Fruit fly (Drosophila melanogaster): Measurements from ENCODE around the gene CG12479.

DNA sequence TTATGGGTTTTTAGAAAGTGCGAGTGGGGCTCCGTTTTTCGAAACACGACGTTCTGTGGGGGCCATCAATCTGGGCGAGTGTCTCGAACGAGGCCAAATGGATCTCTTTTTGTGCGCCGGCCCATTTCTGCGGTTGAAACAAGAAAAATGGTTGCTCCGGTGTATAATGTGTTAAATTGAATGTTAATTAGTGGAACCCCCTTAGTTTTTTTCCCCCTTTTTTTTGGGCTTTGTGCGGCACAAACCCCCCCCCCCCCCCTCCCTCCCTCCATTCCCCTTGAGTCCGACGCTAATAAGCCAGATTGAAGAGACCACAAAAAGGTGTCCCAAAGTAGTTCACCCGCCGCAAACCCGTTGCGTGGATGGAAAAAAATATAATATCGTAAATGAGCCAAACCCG lies 21.8 kb upstream of the CG12479 start:
- no peak for TF ChIP-seq CG14655 (GFP tag; optimal IDR thresholded peaks at IDR 0.05)
- no peak for TF ChIP-seq EcR (GFP tag; optimal IDR thresholded peaks at IDR 0.05)
- TF ChIP-seq CG4496 (GFP tag; IDR thresholded peaks at IDR 0.05) = no peak
- TF ChIP-seq Snoo (tag; optimal IDR thresholded peaks at IDR 0.05) = no peak
- no peak for TF ChIP-seq CG13204 (GFP tag; optimal IDR thresholded peaks at IDR 0.05)
- no peak for TF ChIP-seq CG17806 (tag; optimal IDR thresholded peaks at IDR 0.05)
- TF ChIP-seq CG34367 (tag; optimal IDR thresholded peaks at IDR 0.05) = no peak
- no peak for TF ChIP-seq CG15710 (tag; optimal IDR thresholded peaks at IDR 0.05)
- TF ChIP-seq Ets98B (GFP tag; IDR thresholded peaks at IDR 0.05) = no peak
- no peak for TF ChIP-seq Pif1A (GFP tag; optimal IDR thresholded peaks at IDR 0.05)
- TF ChIP-seq fd96Ca (GFP tag; IDR thresholded peaks at IDR 0.05) = no peak
- no peak for TF ChIP-seq gl (tag; optimal IDR thresholded peaks at IDR 0.05)
- no peak for TF ChIP-seq Pif1B (GFP tag; optimal IDR thresholded peaks at IDR 0.05)

Measured in whole organism, pupa.